Fruit fly (Drosophila melanogaster): ENCODE measurements around the gene Vps15.

Vps15 gene

DNA sequence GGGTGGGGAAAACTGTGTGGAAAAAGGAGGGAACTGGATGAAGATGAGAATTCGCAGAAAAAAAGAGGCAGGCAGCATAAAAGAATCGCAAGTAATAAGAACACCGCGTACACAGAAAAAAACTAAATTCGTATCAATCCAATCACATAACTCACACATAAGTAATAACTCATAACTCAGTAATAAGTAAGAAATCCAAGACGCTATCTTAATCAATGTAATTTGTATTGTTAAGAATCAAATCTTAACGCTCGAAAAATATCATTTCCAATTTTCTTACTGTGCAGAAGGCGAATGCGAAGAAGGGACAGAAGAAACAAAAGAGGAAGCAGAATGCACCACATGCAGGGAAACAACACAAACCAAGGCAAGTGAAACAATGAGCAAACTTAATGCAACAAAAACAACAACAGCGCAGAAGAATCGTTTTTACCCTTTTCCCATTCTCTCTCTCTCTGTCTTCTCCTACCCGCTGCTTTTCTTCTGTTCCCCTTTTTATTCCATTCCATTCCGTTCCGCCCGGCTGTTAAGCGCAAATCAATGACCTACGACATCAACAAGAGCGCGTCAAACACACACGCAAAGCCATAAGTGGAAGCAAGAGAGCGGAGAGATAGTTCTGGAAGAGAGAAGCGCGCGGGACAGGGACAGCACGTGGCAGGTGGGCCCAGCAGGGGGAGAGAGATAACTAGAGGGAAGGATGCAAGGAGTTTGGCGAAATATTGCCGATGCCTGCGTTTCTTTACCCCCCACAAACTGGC lies 16.4 kb downstream of the Vps15 start (continued):
- TF ChIP-seq CG31441 (GFP tag; IDR thresholded peaks at IDR 0.05) (peak; percentile 81), CG9797 (GFP tag; optimal IDR thresholded peaks at IDR 0.05) (no peak), tna (GFP tag; IDR thresholded peaks at IDR 0.05; ENCODE audit: partially characterized antibody) (no peak), CG31224 (GFP tag; IDR thresholded peaks at IDR 0.05) (no peak), Mrtf (GFP tag; IDR thresholded peaks at IDR 0.05) (no peak), Opbp (GFP tag; IDR thresholded peaks at IDR 0.05; ENCODE audit: partially characterized antibody) (no peak), cg (GFP tag; optimal IDR thresholded peaks at IDR 0.05) (peak; percentile 69), zfh2 (GFP tag; optimal IDR thresholded peaks at IDR 0.05) (peak; percentile 43), mirr (GFP tag; optimal IDR thresholded peaks at IDR 0.05) (no peak), CG18764 (GFP tag; optimal IDR thresholded peaks at IDR 0.05) (peak; percentile 83), CG7372 (GFP tag; IDR thresholded peaks at IDR 0.05) (0 out of 2 replicates have a peak, but pooled peaks have one; percentile 24), en (GFP tag; optimal IDR thresholded peaks at IDR 0.05) (peak; percentile 76), CG11723 (GFP tag; optimal IDR thresholded peaks at IDR 0.05) (peak; percentile 55), CG14860 (GFP tag; IDR thresholded peaks at IDR 0.05; ENCODE audit: partially characterized antibody) (no peak), Doc2 (GFP tag; IDR thresholded peaks at IDR 0.05) (no peak), CG32532 (GFP tag; IDR thresholded peaks at IDR 0.05) (peak; percentile 61; the same call in 1 of the 2 replicates), Camta (GFP tag; optimal IDR thresholded peaks at IDR 0.05) (peak; percentile 81), CG6683 (GFP tag; optimal IDR thresholded peaks at IDR 0.05) (no peak), sna (GFP tag; IDR thresholded peaks at IDR 0.05; ENCODE audit: partially characterized antibody) (peak; percentile 31; the same call in 1 of the 2 replicates), Mad (GFP tag; optimal IDR thresholded peaks at IDR 0.05) (peak; percentile 55), CG3163 (GFP tag; optimal IDR thresholded peaks at IDR 0.05) (peak; percentile 70), CG18599 (GFP tag; optimal IDR thresholded peaks at IDR 0.05) (peak; percentile 83), Oaz (GFP tag; IDR thresholded peaks at IDR 0.05) (no peak), CG15696 (tag; optimal IDR thresholded peaks at IDR 0.05) (peak; percentile 63), crc (GFP tag; optimal IDR thresholded peaks at IDR 0.05) (peak; percentile 70), hkb (optimal IDR thresholded peaks at IDR 0.05) (no peak), hkb (GFP tag; IDR thresholded peaks at IDR 0.05) (peak; percentile 80), Ssrp (tag; optimal IDR thresholded peaks at IDR 0.05) (peak; percentile 83), CG10274 (GFP tag; optimal IDR thresholded peaks at IDR 0.05) (no peak), CG9817 (tag; optimal IDR thresholded peaks at IDR 0.05) (no peak), Hr78 (GFP tag; optimal IDR thresholded peaks at IDR 0.05) (peak in 1 of 2 experiments; percentile 91), yki (optimal IDR thresholded peaks at IDR 0.05) (peak; percentile 59), CG9727 (GFP tag; optimal IDR thresholded peaks at IDR 0.05) (peak; percentile 91), CG12744 (GFP tag; optimal IDR thresholded peaks at IDR 0.05) (peak; percentile 31), Tbp (GFP tag; optimal IDR thresholded peaks at IDR 0.05) (no peak), ranshi (GFP tag; IDR thresholded peaks at IDR 0.05) (peak; percentile 49; the same call in 1 of the 2 replicates), peb (GFP tag; IDR thresholded peaks at IDR 0.05) (peak; percentile 61), CG9215 (GFP tag; IDR thresholded peaks at IDR 0.05) (0 out of 2 replicates have a peak, but pooled peaks have one; percentile 16), BtbVII (GFP tag; optimal IDR thresholded peaks at IDR 0.05) (peak; percentile 23), CG18011 (GFP tag; optimal IDR thresholded peaks at IDR 0.05) (peak; percentile 48), CG8924 (tag; optimal IDR thresholded peaks at IDR 0.05) (peak; percentile 82), CG4730 (GFP tag; IDR thresholded peaks at IDR 0.05) (0 out of 2 replicates have a peak, but pooled peaks have one; percentile 38), Neu2 (GFP tag; optimal IDR thresholded peaks at IDR 0.05; ENCODE audit: borderline replicate concordance) (no peak), onecut (GFP tag; IDR thresholded peaks at IDR 0.05) (no peak; the same call in 1 of the 2 replicates), CG16863 (GFP tag; optimal IDR thresholded peaks at IDR 0.05) (peak; percentile 77), E2f1 (GFP tag; IDR thresholded peaks at IDR 0.05) (peak; percentile 69; the same call in 1 of the 2 replicates), Drgx (GFP tag; IDR thresholded peaks at IDR 0.05) (peak; percentile 95), CG10431 (GFP tag; optimal IDR thresholded peaks at IDR 0.05) (peak; percentile 12), seq (GFP tag; IDR thresholded peaks at IDR 0.05) (0 out of 2 replicates have a peak, but pooled peaks have one; percentile 22)

Data from whole organism, embryonic.